Fruit fly (Drosophila melanogaster) whole organism: Measurements from ENCODE around the gene eIF3a.
A peak's percentile ranks its signal among the peaks of the same experiment; 100 is the strongest.

Experiments
- CG8478 ChIP-seq: fragments of >200 bp; optimal IDR thresholded peaks from 2 replicates; lab custom pipeline; 2018; ENCODE audit warnings: inconsistent platforms
- Dll ChIP-seq: fragments of >200 bp; optimal IDR thresholded peaks from 2 replicates; lab custom pipeline; 2017
- EcR ChIP-seq, 2 experiments: fragments of >200 bp; optimal IDR thresholded peaks; 2 replicates each; lab custom pipeline; 2017; ENCODE audit warnings: missing biosample characterization in 2 of 2, missing genetic modification characterization in 2 of 2, missing genetic modification reagents in 2 of 2
- pan ChIP-seq: fragments of >200 bp; optimal IDR thresholded peaks from 2 replicates; lab custom pipeline; 2017
- psq ChIP-seq: fragments of >200 bp; optimal IDR thresholded peaks from 2 replicates; lab custom pipeline; 2017
- usp ChIP-seq: fragments of >200 bp; optimal IDR thresholded peaks from 2 replicates; lab custom pipeline; 2017; ENCODE audit warnings: missing biosample characterization, missing genetic modification characterization, mixed read lengths

Gene eIF3a

dm6 chr3R:4466894-4467293 lies 33.2 kb upstream of the eIF3a start:
- TF ChIP-seq EcR (GFP tag; optimal IDR thresholded peaks at IDR 0.05; lab: Kevin White, UChicago) (no peak), pan (no peak), usp (no peak), CG8478 (lab: Kevin White, UChicago) (no peak), psq (no peak), Dll (lab: Kevin White, UChicago) (no peak)

dm6 chr3R:4462783-4463182 lies 29.1 kb upstream of the eIF3a start, which contains the start of gene CG31522:
TSS of gene CG31522 (minus strand) at chr3R:4462883.
- TF ChIP-seq usp (no peak), psq (no peak), CG8478 (lab: Kevin White, UChicago) (no peak), EcR (GFP tag; optimal IDR thresholded peaks at IDR 0.05; lab: Kevin White, UChicago) (no peak), pan (no peak), Dll (lab: Kevin White, UChicago) (no peak)

dm6 chr3R:4458272-4458671 lies 24.6 kb upstream of the eIF3a start:
- TF ChIP-seq CG8478 (lab: Kevin White, UChicago): no peak
- TF ChIP-seq usp: no peak

dm6 chr3R:4457625-4458024 lies 23.9 kb upstream of the eIF3a start:
- no peak for TF ChIP-seq usp
- no peak for TF ChIP-seq Dll (lab: Kevin White, UChicago)
- no peak for TF ChIP-seq EcR (GFP tag; optimal IDR thresholded peaks at IDR 0.05; lab: Kevin White, UChicago)
- TF ChIP-seq psq: no peak
- no peak for TF ChIP-seq CG8478 (lab: Kevin White, UChicago)
- no peak for TF ChIP-seq pan

- TF ChIP-seq EcR (GFP tag; optimal IDR thresholded peaks at IDR 0.05; lab: Kevin White, UChicago) (no peak), Dll (lab: Kevin White, UChicago) (peak; percentile 93), CG8478 (lab: Kevin White, UChicago) (no peak)
These were observed 19.7 kb upstream of the eIF3a start for dm6 chr3R:4453213-4453956.

dm6 chr3R:4452345-4453044 lies 18.8 kb upstream of the eIF3a start:
- TF ChIP-seq usp (no peak), Dll (lab: Kevin White, UChicago) (peak; percentile 76)

- TF ChIP-seq EcR (GFP tag; optimal IDR thresholded peaks at IDR 0.05; lab: Kevin White, UChicago) (no peak), CG8478 (lab: Kevin White, UChicago) (no peak), Dll (lab: Kevin White, UChicago) (no peak), psq (no peak), usp (no peak), pan (no peak)
These were observed 17.0 kb upstream of the eIF3a start for dm6 chr3R:4450721-4451120.

- TF ChIP-seq pan: no peak
These were observed 15.6 kb upstream of the eIF3a start for dm6 chr3R:4449256-4449655.

- no peak for TF ChIP-seq usp
- TF ChIP-seq Dll (lab: Kevin White, UChicago): no peak
- no peak for TF ChIP-seq CG8478 (lab: Kevin White, UChicago)
- TF ChIP-seq psq: no peak
- TF ChIP-seq pan: no peak
- no peak for TF ChIP-seq EcR (GFP tag; optimal IDR thresholded peaks at IDR 0.05; lab: Kevin White, UChicago)
These were observed 12.9 kb upstream of the eIF3a start for dm6 chr3R:4446455-4447224.

- TF ChIP-seq EcR (GFP tag; optimal IDR thresholded peaks at IDR 0.05; lab: Kevin White, UChicago) (no peak), CG8478 (lab: Kevin White, UChicago) (no peak), usp (no peak), psq (no peak), Dll (lab: Kevin White, UChicago) (no peak), pan (no peak)
These were observed 11.4 kb upstream of the eIF3a start for dm6 chr3R:4445083-4445482.

dm6 chr3R:4437817-4438216 lies 4.1 kb upstream of the eIF3a start:
- TF ChIP-seq pan (no peak), EcR (GFP tag; optimal IDR thresholded peaks at IDR 0.05; lab: Kevin White, UChicago) (no peak), usp (no peak), Dll (lab: Kevin White, UChicago) (no peak), psq (no peak), CG8478 (lab: Kevin White, UChicago) (no peak)

dm6 chr3R:4437113-4437512 lies 3.4 kb upstream of the eIF3a start, which contains the start of the genes Lipt2 and CG14650:
TSS of gene Lipt2 (minus strand) at chr3R:4437329.
TSS of gene CG14650 (plus strand) at chr3R:4437387.
- TF ChIP-seq CG8478 (lab: Kevin White, UChicago): no peak
- TF ChIP-seq psq: no peak
- no peak for TF ChIP-seq usp
- no peak for TF ChIP-seq EcR (GFP tag; optimal IDR thresholded peaks at IDR 0.05; lab: Kevin White, UChicago)
- TF ChIP-seq pan: no peak
- TF ChIP-seq Dll (lab: Kevin White, UChicago): no peak
